Fruit fly (Drosophila melanogaster) whole organism, embryonic: ENCODE results near the gene Ugt35E2.

Source experiments
- B-H1 ChIP-seq: fragments of 200-800 bp; sonication (Bioruptor generic); IDR thresholded peaks from 3 replicates; pipeline ENCODE4 v1.3.6; 2022; ENCODE audit warnings: missing biosample characterization, missing genetic modification characterization
- Bteb2 ChIP-seq: fragments of 200-800 bp; sonication (Bioruptor generic); optimal IDR thresholded peaks from 2 replicates; lab custom pipeline; 2016; ENCODE audit warnings: missing biosample characterization, missing genetic modification characterization
- CG10267 ChIP-seq: fragments of 200-800 bp; sonication (Bioruptor generic); optimal IDR thresholded peaks from 2 replicates; lab custom pipeline; 2018; ENCODE audit warnings: missing biosample characterization, mild to moderate bottlenecking, missing genetic modification characterization, moderate library complexity
- CG11247 ChIP-seq: fragments of 200-800 bp; sonication (Bioruptor generic); IDR thresholded peaks from 2 replicates; pipeline ENCODE4 v1.3.6; 2022; ENCODE audit warnings: missing biosample characterization, missing genetic modification characterization
- CG11695 ChIP-seq: fragments of 200-800 bp; sonication (Bioruptor generic); IDR thresholded peaks from 3 replicates; pipeline ENCODE4 v1.3.6; 2022; ENCODE audit warnings: missing biosample characterization, missing genetic modification characterization
- CG12299 ChIP-seq: fragments of 200-800 bp; sonication (Bioruptor generic); optimal IDR thresholded peaks from 2 replicates; lab custom pipeline; 2018; ENCODE audit warnings: missing biosample characterization, mild to moderate bottlenecking, missing genetic modification characterization
- CG14441 ChIP-seq: fragments of 200-800 bp; sonication (Bioruptor generic); IDR thresholded peaks from 2 replicates; pipeline ENCODE4 v1.3.6; 2022; ENCODE audit warnings: missing biosample characterization, missing genetic modification characterization
- CG14710 ChIP-seq: fragments of 200-800 bp; sonication (Bioruptor generic); optimal IDR thresholded peaks from 3 replicates; lab custom pipeline; 2019; ENCODE audit warnings: missing biosample characterization, mild to moderate bottlenecking, missing genetic modification characterization, moderate library complexity
- CG16779 ChIP-seq: fragments of 200-800 bp; sonication (Bioruptor generic); IDR thresholded peaks from 2 replicates; pipeline ENCODE4 v1.3.6; 2022; ENCODE audit warnings: missing biosample characterization, missing genetic modification characterization
- CG16863 ChIP-seq: fragments of 200-800 bp; sonication (Bioruptor generic); optimal IDR thresholded peaks from 3 replicates; lab custom pipeline; 2016; ENCODE audit warnings: missing biosample characterization, missing genetic modification characterization
- CG18262 ChIP-seq: fragments of 200-800 bp; optimal IDR thresholded peaks from 3 replicates; lab custom pipeline; 2019; ENCODE audit warnings: missing biosample characterization, mild to moderate bottlenecking, missing genetic modification characterization, moderate library complexity
- CG34376 ChIP-seq: fragments of 200-800 bp; sonication (Bioruptor generic); optimal IDR thresholded peaks from 2 replicates; lab custom pipeline; 2018; ENCODE audit warnings: missing biosample characterization, mild to moderate bottlenecking, missing genetic modification characterization
- CG34422 ChIP-seq: fragments of 200-800 bp; sonication (Bioruptor generic); IDR thresholded peaks from 3 replicates; pipeline ENCODE4 v1.3.6; 2022; ENCODE audit warnings: missing biosample characterization, missing genetic modification characterization
- CG4617 ChIP-seq: fragments of 200-800 bp; sonication (Bioruptor generic); optimal IDR thresholded peaks from 3 replicates; lab custom pipeline; 2016; ENCODE audit warnings: missing biosample characterization, missing genetic modification characterization, borderline replicate concordance
- CG6254 ChIP-seq: fragments of 200-800 bp; sonication (Bioruptor generic); optimal IDR thresholded peaks from 3 replicates; lab custom pipeline; 2017; ENCODE audit warnings: mild to moderate bottlenecking, missing biosample characterization, missing genetic modification reagents, missing genetic modification characterization
- CG7839 ChIP-seq: fragments of 200-800 bp; sonication (Bioruptor generic); optimal IDR thresholded peaks from 3 replicates; lab custom pipeline; 2018; ENCODE audit warnings: missing biosample characterization, mild to moderate bottlenecking, missing genetic modification characterization, moderate library complexity
- CG7987 ChIP-seq: fragments of 200-800 bp; sonication (Bioruptor generic); optimal IDR thresholded peaks from 2 replicates; lab custom pipeline; 2018; ENCODE audit warnings: missing biosample characterization, mild to moderate bottlenecking, missing genetic modification characterization, moderate library complexity
- CG8359 ChIP-seq: fragments of 200-800 bp; sonication (Bioruptor generic); optimal IDR thresholded peaks from 2 replicates; lab custom pipeline; 2017; ENCODE audit warnings: missing biosample characterization, mild to moderate bottlenecking, missing genetic modification characterization, borderline replicate concordance
- CG8924 ChIP-seq: fragments of 200-800 bp; optimal IDR thresholded peaks from 3 replicates; lab custom pipeline; 2019; ENCODE audit warnings: missing biosample characterization, mild to moderate bottlenecking, missing genetic modification characterization, moderate library complexity
- Doc2 ChIP-seq: fragments of 200-800 bp; sonication (Bioruptor generic); IDR thresholded peaks from 2 replicates; pipeline ENCODE4 v1.3.6; 2022; ENCODE audit warnings: missing biosample characterization, missing genetic modification characterization
- Drgx ChIP-seq: fragments of 200-800 bp; sonication (Bioruptor generic); IDR thresholded peaks from 2 replicates; pipeline ENCODE4 v1.3.6; 2022; ENCODE audit warnings: missing biosample characterization, missing genetic modification characterization
- Ets97D ChIP-seq: fragments of 200-800 bp; sonication (Bioruptor generic); optimal IDR thresholded peaks from 3 replicates; lab custom pipeline; 2016; ENCODE audit warnings: missing biosample characterization, missing genetic modification characterization
- HmgD ChIP-seq: fragments of 200-800 bp; sonication (Bioruptor generic); optimal IDR thresholded peaks from 3 replicates; lab custom pipeline; 2016; ENCODE audit warnings: missing biosample characterization, missing genetic modification characterization
- Hmr ChIP-seq: fragments of 200-800 bp; sonication (Bioruptor generic); optimal IDR thresholded peaks from 3 replicates; lab custom pipeline; 2017; ENCODE audit warnings: mild to moderate bottlenecking, missing biosample characterization, missing genetic modification reagents, missing genetic modification characterization
- Jarid2 ChIP-seq: fragments of 200-800 bp; sonication (Bioruptor generic); optimal IDR thresholded peaks from 3 replicates; lab custom pipeline; 2017; ENCODE audit warnings: mild to moderate bottlenecking, missing biosample characterization, missing genetic modification reagents, missing genetic modification characterization
- MBD-R2 ChIP-seq: fragments of 200-800 bp; sonication (Bioruptor generic); IDR thresholded peaks from 2 replicates; pipeline ENCODE4 v1.3.6; 2022; ENCODE audit warnings: missing biosample characterization, missing genetic modification characterization
- MTF-1 ChIP-seq: fragments of 200-800 bp; sonication (Bioruptor generic); optimal IDR thresholded peaks from 2 replicates; lab custom pipeline; 2018; ENCODE audit warnings: missing biosample characterization, mild to moderate bottlenecking, missing genetic modification characterization, borderline replicate concordance
- Mrtf ChIP-seq: fragments of 200-800 bp; sonication (Bioruptor generic); IDR thresholded peaks from 3 replicates; pipeline ENCODE4 v1.3.6; 2022; ENCODE audit warnings: missing biosample characterization, missing genetic modification characterization
- ac ChIP-seq: fragments of 200-800 bp; sonication (Bioruptor generic); optimal IDR thresholded peaks from 3 replicates; lab custom pipeline; 2017; ENCODE audit warnings: missing biosample characterization, mild to moderate bottlenecking, missing genetic modification characterization
- ap ChIP-seq: fragments of 200-800 bp; sonication (Bioruptor generic); IDR thresholded peaks from 2 replicates; pipeline ENCODE4 v1.3.6; 2022; ENCODE audit warnings: missing biosample characterization, missing genetic modification characterization
- ato ChIP-seq: fragments of 200-800 bp; sonication (Bioruptor generic); IDR thresholded peaks from 2 replicates; pipeline ENCODE4 v1.3.6; 2022; ENCODE audit warnings: missing biosample characterization, missing genetic modification characterization; ENCODE audit not compliant: partially characterized antibody
- cad ChIP-seq: fragments of >200 bp; optimal IDR thresholded peaks from 2 replicates; lab custom pipeline; 2017; ENCODE audit warnings: missing biosample characterization, missing genetic modification characterization
- cwo ChIP-seq: fragments of 200-800 bp; sonication (Bioruptor generic); optimal IDR thresholded peaks from 3 replicates; lab custom pipeline; 2017; ENCODE audit warnings: missing biosample characterization, missing genetic modification characterization, mild to moderate bottlenecking, moderate library complexity, missing genetic modification reagents
- dimm ChIP-seq: fragments of 200-800 bp; sonication (Bioruptor generic); IDR thresholded peaks from 2 replicates; pipeline ENCODE4 v1.3.6; 2022; ENCODE audit warnings: missing biosample characterization, missing genetic modification characterization
- dm ChIP-seq: fragments of 200-800 bp; sonication (Bioruptor generic); optimal IDR thresholded peaks from 3 replicates; lab custom pipeline; 2016; ENCODE audit warnings: missing biosample characterization, missing genetic modification characterization
- dmrt99B ChIP-seq: fragments of 200-800 bp; sonication (Bioruptor generic); optimal IDR thresholded peaks from 2 replicates; lab custom pipeline; 2018; ENCODE audit warnings: missing biosample characterization, mild to moderate bottlenecking, missing genetic modification characterization, moderate library complexity
- gt ChIP-seq: fragments of 200-800 bp; sonication (Bioruptor generic); IDR thresholded peaks from 2 replicates; pipeline ENCODE4 v1.3.6; 2022; ENCODE audit warnings: missing biosample characterization, missing genetic modification characterization
- jigr1 ChIP-seq: fragments of 200-800 bp; sonication (Bioruptor generic); IDR thresholded peaks from 3 replicates; pipeline ENCODE4 v1.3.6; 2022; ENCODE audit warnings: missing biosample characterization, missing genetic modification characterization
- lola ChIP-seq, 3 experiments: fragments of >200 bp in 2 of 3; fragments of 200-800 bp in 1 of 3; sonication (Bioruptor generic) in 1 of 3; optimal IDR thresholded peaks; 2 replicates each; lab custom pipeline; 2017 to 2019; ENCODE audit warnings: missing biosample characterization in 3 of 3, missing genetic modification characterization in 3 of 3, mild to moderate bottlenecking in 1 of 3, moderate library complexity in 1 of 3
- lov ChIP-seq, 2 experiments: fragments of 200-800 bp in 1 of 2; fragments of >200 bp in 1 of 2; sonication (Bioruptor generic) in 1 of 2; IDR thresholded peaks in 1 of 2; optimal IDR thresholded peaks in 1 of 2; 2 replicates in 1 of 2; 3 replicates in 1 of 2; pipeline versions ENCODE4 v1.3.6 to Lab custom; 2017 to 2022; ENCODE audit warnings: missing biosample characterization in 1 of 2, missing genetic modification characterization in 1 of 2
- repo ChIP-seq: fragments of 200-800 bp; sonication (Bioruptor generic); optimal IDR thresholded peaks from 2 replicates; lab custom pipeline; 2016; ENCODE audit warnings: missing biosample characterization, missing genetic modification characterization
- row ChIP-seq: fragments of 200-800 bp; sonication (Bioruptor generic); IDR thresholded peaks from 3 replicates; pipeline ENCODE4 v1.3.6; 2022; ENCODE audit warnings: missing biosample characterization, missing genetic modification characterization
- run ChIP-seq: fragments of 200-800 bp; sonication (Bioruptor generic); optimal IDR thresholded peaks from 3 replicates; lab custom pipeline; 2018; ENCODE audit warnings: missing biosample characterization, mild to moderate bottlenecking, missing genetic modification characterization
- sens ChIP-seq: fragments of 200-800 bp; sonication (Bioruptor generic); peaks from one replicate; lab custom pipeline; 2016; ENCODE audit warnings: missing biosample characterization, missing genetic modification characterization
- seq ChIP-seq: fragments of 200-800 bp; sonication (Bioruptor generic); IDR thresholded peaks from 2 replicates; pipeline ENCODE4 v1.3.6; 2022; ENCODE audit warnings: missing biosample characterization, missing genetic modification characterization
- sim ChIP-seq: fragments of 200-800 bp; sonication (Bioruptor generic); IDR thresholded peaks from 2 replicates; pipeline ENCODE4 v1.3.6; 2022; ENCODE audit warnings: missing biosample characterization, missing genetic modification characterization
- stc ChIP-seq: fragments of 200-800 bp; sonication (Bioruptor generic); IDR thresholded peaks from 2 replicates; pipeline ENCODE4 v1.3.6; 2022; ENCODE audit warnings: missing biosample characterization, missing genetic modification characterization
- trem ChIP-seq: fragments of 200-800 bp; optimal IDR thresholded peaks from 3 replicates; lab custom pipeline; 2019; ENCODE audit warnings: missing biosample characterization, mild to moderate bottlenecking, missing genetic modification characterization, moderate library complexity
- tx ChIP-seq: fragments of 200-800 bp; sonication (Bioruptor generic); optimal IDR thresholded peaks from 2 replicates; lab custom pipeline; 2016; ENCODE audit warnings: missing biosample characterization, missing genetic modification characterization

Gene Ugt35E2

dm6 chr3R:11196648-11197388, 29.0 kb upstream of the Ugt35E2 start (continued):
- TF ChIP-seq Ets97D (GFP tag; lab: Kevin White, UChicago) (peak; percentile 85), CG7839 (tag; lab: Kevin White, UChicago) (peak; percentile 100), CG18262 (tag; lab: Kevin White, UChicago) (peak; percentile 96), CG8924 (peak; percentile 95), Jarid2 (GFP tag; lab: Kevin White, UChicago) (peak; percentile 91), row (GFP tag; lab: Robert Waterston, UW) (peak; percentile 99), ac (GFP tag; lab: Kevin White, UChicago) (peak; percentile 60), CG12299 (tag; lab: Kevin White, UChicago) (peak; percentile 97), CG4617 (peak; percentile 86), lola (GFP tag; optimal IDR thresholded peaks at IDR 0.05; lab: Kevin White, UChicago) (peak in 1 of 3 experiments; percentile 97), CG8359 (GFP tag; lab: Kevin White, UChicago) (peak; percentile 93), B-H1 (GFP tag; lab: Robert Waterston, UW) (peak; percentile 98), dmrt99B (tag; lab: Kevin White, UChicago) (peak; percentile 100), MTF-1 (GFP tag; lab: Kevin White, UChicago) (peak; percentile 84), CG34376 (GFP tag; lab: Kevin White, UChicago) (peak; percentile 97), CG11695 (peak; percentile 99), CG11247 (GFP tag; lab: Robert Waterston, UW) (peak; percentile 97), tx (GFP tag; lab: Kevin White, UChicago) (peak; percentile 81), sim (GFP tag; lab: Robert Waterston, UW) (peak; percentile 92), CG10267 (tag; lab: Kevin White, UChicago) (peak; percentile 96), Bteb2 (GFP tag; lab: Kevin White, UChicago) (peak; percentile 81), CG7987 (GFP tag; lab: Kevin White, UChicago) (peak; percentile 93), cwo (GFP tag; lab: Kevin White, UChicago) (peak; percentile 98), Mrtf (GFP tag; lab: Robert Waterston, UW) (peak; percentile 98), seq (peak; percentile 98), MBD-R2 (GFP tag; lab: Robert Waterston, UW) (peak; percentile 94), cad (GFP tag; lab: Kevin White, UChicago) (no peak), dimm (GFP tag; lab: Robert Waterston, UW) (peak; percentile 94), CG16779 (peak; percentile 91), trem (peak; percentile 86), CG14710 (tag; lab: Kevin White, UChicago) (peak; percentile 98), gt (GFP tag; lab: Robert Waterston, UW) (peak; percentile 96), stc (GFP tag; lab: Robert Waterston, UW) (peak; percentile 98), CG16863 (peak; percentile 88), sens (peak; percentile 97), repo (GFP tag; lab: Kevin White, UChicago) (peak; percentile 65), ap (GFP tag; lab: Robert Waterston, UW) (peak; percentile 97), jigr1 (peak; percentile 99), CG34422 (GFP tag; lab: Robert Waterston, UW) (peak; percentile 98), HmgD (GFP tag; lab: Kevin White, UChicago) (peak; percentile 56), CG14441 (GFP tag; lab: Robert Waterston, UW) (peak; percentile 98), Hmr (GFP tag; lab: Kevin White, UChicago) (peak; percentile 99), CG6254 (GFP tag; lab: Kevin White, UChicago) (peak; percentile 94), Doc2 (GFP tag; lab: Robert Waterston, UW) (peak; percentile 93), run (tag; lab: Kevin White, UChicago) (peak; percentile 98), ato (GFP tag; lab: Robert Waterston, UW) (no peak), Drgx (peak; percentile 98), dm (GFP tag; lab: Kevin White, UChicago) (peak; percentile 82), lov (optimal IDR thresholded peaks at IDR 0.05; lab: Kevin White, UChicago) (no peak), lov (GFP tag; IDR thresholded peaks at IDR 0.05; lab: Robert Waterston, UW) (peak; percentile 88; the same call in 2 of the 3 replicates)
